Worm (Caenorhabditis elegans) whole organism, L1 larva: ENCODE results near the gene dhs-13.

Experiments used
- C16A3.4 ChIP-seq: fragments of 150-350 bp; optimal IDR thresholded peaks from 2 replicates; lab custom pipeline; 2014; ENCODE audit warnings: missing biosample characterization, missing genetic modification characterization
- C34B4.2 ChIP-seq: sonication (generic microtip); optimal IDR thresholded peaks from 2 replicates; lab custom pipeline; 2017; ENCODE audit warnings: mild to moderate bottlenecking, missing genetic modification characterization, missing compliant biosample characterization
- F16B12.6 ChIP-seq: fragments of 150-350 bp; optimal IDR thresholded peaks from 2 replicates; lab custom pipeline; 2014; ENCODE audit warnings: missing biosample characterization, missing genetic modification characterization
- blmp-1 ChIP-seq: fragments of 150-350 bp; optimal IDR thresholded peaks from 2 replicates; lab custom pipeline; 2014; ENCODE audit warnings: missing biosample characterization, missing genetic modification characterization
- ceh-90 ChIP-seq: sonication (generic microtip); optimal IDR thresholded peaks from 2 replicates; lab custom pipeline; 2016; ENCODE audit warnings: missing genetic modification characterization, missing compliant biosample characterization
- dpl-1 ChIP-seq, 3 experiments: fragments of 150-350 bp in 2 of 3; sonication (generic microtip) in 1 of 3; optimal IDR thresholded peaks; 2 replicates each; lab custom pipeline; 2014 to 2017; ENCODE audit warnings: missing biosample characterization in 3 of 3, missing genetic modification characterization in 3 of 3, missing genetic modification reagents in 3 of 3
- efl-1 ChIP-seq, 4 experiments: fragments of 150-350 bp; optimal IDR thresholded peaks in 3 of 4; peaks in 1 of 4; 1 replicate in 1 of 4; 2 replicates in 3 of 4; lab custom pipeline; 2014; ENCODE audit warnings: missing biosample characterization in 2 of 4, missing genetic modification characterization in 2 of 4, missing genetic modification reagents in 2 of 4
- elt-2 ChIP-seq: sonication (generic microtip); optimal IDR thresholded peaks from 2 replicates; lab custom pipeline; 2016; ENCODE audit warnings: missing genetic modification characterization, mild to moderate bottlenecking, inconsistent platforms, missing compliant biosample characterization, missing genetic modification reagents
- elt-3 ChIP-seq, 6 experiments: fragments of 150-350 bp in 1 of 6; sonication (generic microtip); optimal IDR thresholded peaks; 2 replicates each; lab custom pipeline; 2017 to 2018; ENCODE audit warnings: missing biosample characterization in 6 of 6, missing genetic modification characterization in 6 of 6, inconsistent platforms in 1 of 6
- hlh-17 ChIP-seq: fragments of 200-800 bp; sonication (Bioruptor generic); optimal IDR thresholded peaks from 2 replicates; lab custom pipeline; 2018; ENCODE audit warnings: missing genetic modification characterization, mild to moderate bottlenecking, missing compliant biosample characterization, moderate library complexity, borderline replicate concordance
- irx-1 ChIP-seq: sonication (generic microtip); optimal IDR thresholded peaks from 2 replicates; lab custom pipeline; 2016; ENCODE audit warnings: missing genetic modification characterization, missing compliant biosample characterization
- jun-1 ChIP-seq: fragments of 150-350 bp; optimal IDR thresholded peaks from 2 replicates; lab custom pipeline; 2014; ENCODE audit warnings: missing biosample characterization, missing genetic modification reagents, missing genetic modification characterization
- lin-14 ChIP-seq: fragments of 200-800 bp; sonication (Bioruptor generic); optimal IDR thresholded peaks from 2 replicates; lab custom pipeline; 2018; ENCODE audit warnings: mild to moderate bottlenecking, missing genetic modification characterization, moderate library complexity, missing compliant biosample characterization
- lin-35 ChIP-seq, 2 experiments: fragments of 150-350 bp; optimal IDR thresholded peaks; 2 replicates each; lab custom pipeline; 2014; ENCODE audit warnings: missing biosample characterization in 2 of 2, missing genetic modification characterization in 2 of 2, missing genetic modification reagents in 2 of 2
- lsy-2 ChIP-seq, 2 experiments: fragments of 150-350 bp; optimal IDR thresholded peaks; 2 replicates each; lab custom pipeline; 2014; ENCODE audit warnings: missing biosample characterization in 2 of 2, missing genetic modification characterization in 2 of 2
- mab-9 ChIP-seq: fragments of 200-800 bp; sonication (Bioruptor generic); IDR thresholded peaks from 2 replicates; pipeline ENCODE4 v1.3.6; 2022; ENCODE audit warnings: missing genetic modification reagents, missing genetic modification characterization, missing compliant biosample characterization
- mdl-1 ChIP-seq, 2 experiments: fragments of 150-350 bp; optimal IDR thresholded peaks; 2 replicates each; lab custom pipeline; 2014 to 2017; ENCODE audit warnings: missing biosample characterization in 2 of 2, missing genetic modification characterization in 2 of 2, inconsistent platforms in 1 of 2
- mep-1 ChIP-seq: fragments of 150-350 bp; optimal IDR thresholded peaks from 2 replicates; lab custom pipeline; 2014; ENCODE audit warnings: missing biosample characterization, missing genetic modification characterization
- nhr-237 ChIP-seq: fragments of 150-350 bp; optimal IDR thresholded peaks from 2 replicates; lab custom pipeline; 2014; ENCODE audit warnings: missing biosample characterization, missing genetic modification characterization
- nhr-47 ChIP-seq: sonication (generic microtip); optimal IDR thresholded peaks from 2 replicates; lab custom pipeline; 2016; ENCODE audit warnings: mild to moderate bottlenecking, missing genetic modification characterization, moderate library complexity, missing compliant biosample characterization
- nhr-71 ChIP-seq: sonication (generic microtip); optimal IDR thresholded peaks from 2 replicates; lab custom pipeline; 2016; ENCODE audit warnings: mild to moderate bottlenecking, missing genetic modification characterization, moderate library complexity, missing compliant biosample characterization
- nhr-84 ChIP-seq: sonication (generic microtip); optimal IDR thresholded peaks from 2 replicates; lab custom pipeline; 2017; ENCODE audit warnings: missing biosample characterization, missing genetic modification characterization
- nhr-85 ChIP-seq: sonication (generic microtip); peaks from one replicate; lab custom pipeline; 2016; ENCODE audit warnings: missing genetic modification characterization, inconsistent platforms, missing compliant biosample characterization
- nhr-90 ChIP-seq: sonication (generic microtip); optimal IDR thresholded peaks from 2 replicates; lab custom pipeline; 2016; ENCODE audit warnings: mild to moderate bottlenecking, missing genetic modification characterization, missing compliant biosample characterization; ENCODE audit not compliant: poor library complexity
- pax-3 ChIP-seq: fragments of 200-800 bp; sonication (Bioruptor generic); optimal IDR thresholded peaks from 2 replicates; lab custom pipeline; 2018; ENCODE audit warnings: mild to moderate bottlenecking, missing genetic modification characterization, moderate library complexity, missing compliant biosample characterization
- snu-23 ChIP-seq: sonication (generic microtip); optimal IDR thresholded peaks from 2 replicates; lab custom pipeline; 2016; ENCODE audit warnings: missing genetic modification characterization, missing compliant biosample characterization
- swsn-7 ChIP-seq: sonication (generic microtip); optimal IDR thresholded peaks from 2 replicates; lab custom pipeline; 2016; ENCODE audit warnings: missing genetic modification characterization, missing compliant biosample characterization
- tbx-2 ChIP-seq: sonication (generic microtip); optimal IDR thresholded peaks from 2 replicates; lab custom pipeline; 2016; ENCODE audit warnings: missing genetic modification characterization, missing compliant biosample characterization
- unc-130 ChIP-seq: fragments of 150-350 bp; optimal IDR thresholded peaks from 2 replicates; lab custom pipeline; 2017; ENCODE audit warnings: missing biosample characterization, missing genetic modification characterization, inconsistent platforms
- zag-1 ChIP-seq: fragments of 150-350 bp; optimal IDR thresholded peaks from 2 replicates; lab custom pipeline; 2014; ENCODE audit warnings: missing biosample characterization, missing genetic modification characterization
- zip-4 ChIP-seq: fragments of 200-800 bp; sonication (Bioruptor generic); optimal IDR thresholded peaks from 2 replicates; lab custom pipeline; 2018; ENCODE audit warnings: mild to moderate bottlenecking, missing genetic modification characterization, moderate library complexity, missing compliant biosample characterization

Gene dhs-13

DNA sequence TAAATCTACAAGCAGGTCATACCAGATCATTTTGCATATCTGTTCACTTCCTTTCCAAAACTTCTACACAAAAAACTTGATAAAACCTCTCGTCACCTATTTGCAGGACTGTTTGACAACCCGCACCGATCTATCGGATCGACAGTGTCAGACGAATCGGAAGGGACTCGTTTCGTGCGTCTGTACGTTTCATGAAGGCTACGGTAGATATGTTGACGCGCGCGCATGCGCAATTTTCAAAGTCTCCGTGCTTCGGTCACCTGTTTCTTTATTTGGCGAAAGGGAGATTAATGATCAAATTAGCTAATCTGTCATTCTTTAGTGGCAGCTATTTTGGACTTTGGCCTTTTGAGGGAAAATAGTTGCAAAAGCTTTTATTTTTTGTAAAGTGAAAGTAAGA, 18.0 kb upstream of the dhs-13 start:
- peak in 1 of 2 experiments; percentile 10 for TF ChIP-seq mdl-1 (tag; optimal IDR thresholded peaks at IDR 0.05; lab: Kevin White, UChicago)
- peak; percentile 75 for TF ChIP-seq blmp-1 (tag; lab: Kevin White, UChicago)
- peak; percentile 36 for TF ChIP-seq nhr-85 (tag; lab: Kevin White, UChicago)
- TF ChIP-seq ceh-90, result no peak
- peak; percentile 14 for TF ChIP-seq jun-1 (tag; lab: Kevin White, UChicago)

DNA sequence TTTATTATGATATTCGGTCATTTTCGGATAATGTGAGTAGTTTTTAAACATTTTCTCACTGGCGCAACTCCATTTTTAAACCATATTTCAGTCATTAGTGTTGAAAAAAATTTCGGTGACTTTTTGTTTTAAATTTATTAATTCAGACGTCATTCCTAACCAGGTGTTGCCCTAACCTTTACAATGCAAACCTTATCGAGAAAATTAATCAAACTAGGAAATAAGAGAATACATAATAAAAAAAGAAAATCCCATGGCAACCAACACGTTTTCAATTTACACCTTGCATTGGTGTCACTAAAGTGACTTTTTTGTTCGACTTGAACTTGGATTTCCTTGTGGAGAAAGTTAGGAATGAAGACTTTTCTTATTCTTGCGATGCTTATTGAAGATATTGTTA, 16.6 kb upstream of the dhs-13 start, which contains the start of gene F36H9.2:
TSS of gene F36H9.2 (plus strand) at position 301 of the 400 bp plus-strand sequence.
- no peak for TF ChIP-seq tbx-2 (tag; lab: Kevin White, UChicago)
- TF ChIP-seq, all 84 proteins: peak for 0

DNA sequence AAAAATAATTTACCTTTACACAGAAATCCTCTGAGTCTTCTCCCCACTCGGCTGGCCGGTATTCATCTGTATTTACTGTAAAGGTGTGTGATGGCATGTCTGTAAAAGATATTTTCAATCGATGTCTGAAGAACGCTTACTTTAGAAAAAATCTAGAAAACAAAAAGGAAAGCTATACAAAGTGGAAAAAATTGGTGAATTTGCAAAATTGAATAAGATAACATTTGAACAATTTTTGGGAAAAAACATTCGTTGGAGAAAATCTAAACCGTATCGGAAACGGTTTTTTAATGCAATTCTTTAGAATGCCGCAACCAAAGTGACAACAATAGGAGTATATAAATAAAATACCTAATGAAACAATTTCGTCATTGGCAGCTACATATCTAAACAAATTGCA, 10.4 kb upstream of the dhs-13 start, which contains the start of gene F36H9.5:
TSS of gene F36H9.5 (minus strand) at position 101 of the 400 bp plus-strand sequence.
- no peak for TF ChIP-seq pax-3 (tag; lab: Kevin White, UChicago)
- TF ChIP-seq mep-1 (tag; lab: Kevin White, UChicago), result no peak
- TF ChIP-seq nhr-71 (tag; lab: Kevin White, UChicago), result no peak
- no peak for TF ChIP-seq irx-1 (tag; lab: Kevin White, UChicago)
- TF ChIP-seq, all 84 proteins: peak for 0

DNA sequence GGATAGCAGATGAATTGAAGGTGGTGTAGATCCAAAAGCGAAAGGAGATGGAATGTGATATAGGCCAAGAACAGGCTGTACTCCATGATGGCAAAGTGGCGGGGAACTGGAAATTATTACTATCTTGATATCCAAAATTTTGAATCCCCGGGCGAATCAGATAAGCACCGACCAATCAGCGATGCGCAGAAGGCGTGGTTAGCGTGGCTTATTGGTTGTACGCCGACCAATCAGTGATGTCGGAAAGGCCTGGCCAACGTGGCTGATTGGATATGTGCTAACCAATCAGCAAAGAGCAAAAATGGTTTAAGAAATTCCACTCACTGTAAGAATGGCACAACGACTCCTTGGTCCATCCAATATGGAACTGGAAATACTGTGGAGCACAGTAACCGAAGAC, 8.5 kb upstream of the dhs-13 start:
- TF ChIP-seq mab-9 (GFP tag; lab: Robert Waterston, UW), result no peak
- no peak for TF ChIP-seq snu-23 (GFP tag; lab: Kevin White, UChicago)
- TF ChIP-seq lin-14 (GFP tag; lab: Kevin White, UChicago), result no peak
- no peak for TF ChIP-seq zip-4
- TF ChIP-seq tbx-2 (tag; lab: Kevin White, UChicago), result no peak
- no peak for TF ChIP-seq hlh-17 (GFP tag; lab: Kevin White, UChicago)
- TF ChIP-seq C34B4.2, result no peak
- no peak for TF ChIP-seq zag-1 (tag; lab: Kevin White, UChicago)
- TF ChIP-seq, all 84 proteins: peak for 0

DNA sequence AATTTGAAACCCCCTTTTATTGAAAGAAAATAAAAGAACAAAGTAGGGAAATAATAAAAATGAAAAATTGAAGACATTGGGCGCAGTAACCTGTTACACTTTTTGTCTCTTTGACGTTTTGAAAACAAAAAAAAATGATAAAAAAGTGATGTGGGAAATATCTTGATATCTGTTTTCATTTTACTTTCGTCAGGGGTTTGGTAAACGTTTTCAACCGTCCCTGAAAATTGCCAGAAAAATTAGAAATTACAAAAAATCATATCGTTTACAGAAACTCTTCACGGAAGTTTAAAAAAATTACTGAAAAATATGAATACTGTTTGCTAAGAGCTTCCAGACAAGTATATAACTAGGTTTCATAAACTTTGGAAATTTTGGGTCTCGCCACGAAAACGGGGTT, 7.6 kb upstream of the dhs-13 start, which contains the start of gene F36H9.4:
TSS of gene F36H9.4 (minus strand) at position 101 of the 400 bp plus-strand sequence.
- no peak for TF ChIP-seq elt-2 (tag; lab: Kevin White, UChicago)
- no peak for TF ChIP-seq elt-3 (tag; optimal IDR thresholded peaks at IDR 0.05; lab: Kevin White, UChicago)
- TF ChIP-seq blmp-1 (tag; lab: Kevin White, UChicago), result peak; percentile 20

DNA sequence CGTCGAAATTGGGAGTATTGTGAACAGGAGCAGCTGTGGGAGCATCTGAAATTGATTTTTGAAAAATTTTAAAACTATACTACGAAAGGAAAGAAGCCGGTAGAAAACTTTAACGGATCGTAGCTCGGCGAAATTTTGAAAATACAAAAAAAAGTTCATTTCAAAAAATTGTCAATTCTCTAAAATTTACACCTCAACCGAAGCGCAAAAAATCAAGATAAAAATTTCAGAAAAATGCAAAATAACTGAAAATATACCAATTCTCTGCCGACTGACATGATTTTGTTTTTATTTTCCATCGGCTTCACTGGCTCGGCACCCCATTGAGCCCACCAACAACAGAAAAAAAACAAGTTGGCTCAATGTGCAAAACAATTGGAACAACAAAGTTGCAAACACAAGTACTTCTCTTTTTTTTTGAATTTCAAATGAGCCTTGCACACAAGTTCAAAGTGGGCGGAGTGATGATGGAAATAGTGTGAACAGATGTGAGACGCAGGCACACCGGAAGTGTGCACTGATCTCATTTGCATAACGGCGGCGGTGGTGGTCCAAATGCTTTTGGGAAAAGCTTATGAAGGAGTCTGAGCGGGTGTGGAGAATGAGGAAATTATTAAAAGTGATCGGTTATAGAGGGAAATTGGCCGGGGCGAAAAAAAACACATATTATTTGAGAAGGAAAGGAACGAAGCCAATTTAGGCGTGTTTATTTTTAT, 3.5 kb upstream of the dhs-13 start, which contains the start of gene F36H9.7:
TSS of gene F36H9.7 (minus strand) at position 51 of the 716 bp plus-strand sequence.
- TF ChIP-seq swsn-7 (tag; lab: Kevin White, UChicago), result no peak
- no peak for TF ChIP-seq nhr-90 (tag; lab: Kevin White, UChicago)
- no peak for TF ChIP-seq nhr-47 (tag; lab: Kevin White, UChicago)
- TF ChIP-seq lin-14 (GFP tag; lab: Kevin White, UChicago), result peak; percentile 36
- TF ChIP-seq nhr-84 (tag; lab: Kevin White, UChicago), result no peak
- no peak for TF ChIP-seq nhr-237 (tag; lab: Kevin White, UChicago)

DNA sequence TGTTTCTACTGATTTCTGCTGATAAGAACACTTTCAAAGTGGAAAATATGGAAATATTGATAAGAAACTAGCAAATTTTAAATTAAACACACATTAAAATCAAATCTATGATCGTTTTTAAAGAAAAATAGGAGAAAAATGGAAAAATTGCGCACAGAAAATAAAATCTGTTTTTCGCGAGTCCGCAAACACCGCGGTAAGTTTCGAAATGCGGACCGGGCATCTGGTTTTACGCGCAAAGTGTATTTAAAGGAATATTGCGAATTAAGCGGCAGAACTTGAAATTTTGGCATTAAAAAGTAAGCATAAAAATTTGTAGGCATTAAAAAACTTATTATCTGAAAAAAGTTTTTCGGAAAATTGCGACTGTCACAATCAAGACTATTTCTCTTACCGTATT, 1.6 kb upstream of the dhs-13 start:
- TF ChIP-seq mdl-1 (tag; optimal IDR thresholded peaks at IDR 0.05; lab: Kevin White, UChicago), result no peak
- TF ChIP-seq efl-1 (optimal IDR thresholded peaks at IDR 0.05; lab: Kevin White, UChicago), result peak; percentile 11 to 30
- TF ChIP-seq efl-1 (GFP tag; optimal IDR thresholded peaks at IDR 0.05 in 1 of 2; lab: Kevin White, UChicago), result peak; percentile 37 to 94
- peak in 2 of 3 experiments; percentile 24 to 35 for TF ChIP-seq dpl-1 (GFP tag; optimal IDR thresholded peaks at IDR 0.05; lab: Kevin White, UChicago)
- no peak for TF ChIP-seq jun-1 (tag; lab: Kevin White, UChicago)
- TF ChIP-seq F16B12.6 (tag; lab: Kevin White, UChicago), result peak; percentile 83
- no peak for TF ChIP-seq nhr-237 (tag; lab: Kevin White, UChicago)
- TF ChIP-seq unc-130 (tag; lab: Kevin White, UChicago), result peak; percentile 11
- TF ChIP-seq lsy-2 (tag; optimal IDR thresholded peaks at IDR 0.05; lab: Kevin White, UChicago), result peak; percentile 11 to 29
- peak; percentile 11 for TF ChIP-seq nhr-71 (tag; lab: Kevin White, UChicago)
- peak; percentile 25 for TF ChIP-seq mep-1 (tag; lab: Kevin White, UChicago)
- TF ChIP-seq lin-14 (GFP tag; lab: Kevin White, UChicago), result peak; percentile 18
- no peak for TF ChIP-seq C16A3.4
- peak; percentile 9 for TF ChIP-seq snu-23 (GFP tag; lab: Kevin White, UChicago)
- peak in 1 of 2 experiments; percentile 3 for TF ChIP-seq lin-35 (GFP tag; optimal IDR thresholded peaks at IDR 0.05; lab: Kevin White, UChicago)
- TF ChIP-seq, all 84 proteins: peak for 10
